Worm (Caenorhabditis elegans): Measurements from ENCODE around the gene Y41G9A.10.
A peak's percentile ranks its signal among the peaks of the same experiment; 100 is the strongest.

- no peak for TF ChIP-seq zag-1 (tag; optimal IDR thresholded peaks at IDR 0.05)
- no peak for TF ChIP-seq unc-39 (tag; optimal IDR thresholded peaks at IDR 0.05)
- no peak for TF ChIP-seq set-16 (GFP tag; IDR thresholded peaks at IDR 0.05)
- TF ChIP-seq zip-2 (tag; optimal IDR thresholded peaks at IDR 0.05) = no peak
- no peak for TF ChIP-seq ama-1 (optimal IDR thresholded peaks at IDR 0.05)
- TF ChIP-seq zip-11 (GFP tag; IDR thresholded peaks at IDR 0.05) = no peak
- TF ChIP-seq unc-62 (GFP tag; optimal IDR thresholded peaks at IDR 0.05 in 1 of 2) = peak in 1 of 2 experiments; percentile 62
- no peak for TF ChIP-seq unc-62 (tag; optimal IDR thresholded peaks at IDR 0.05)
- TF ChIP-seq pqm-1 (tag; optimal IDR thresholded peaks at IDR 0.05) = no peak
Observed at ce11 chrX:2946508-2947005, at the start of gene Y41G9A.10, which contains the start of gene Y41G9A.5.

Measured in whole organism, L4 larva.